Worm (Caenorhabditis elegans): ENCODE results near the gene F55H2.7.

Gene F55H2.7

DNA sequence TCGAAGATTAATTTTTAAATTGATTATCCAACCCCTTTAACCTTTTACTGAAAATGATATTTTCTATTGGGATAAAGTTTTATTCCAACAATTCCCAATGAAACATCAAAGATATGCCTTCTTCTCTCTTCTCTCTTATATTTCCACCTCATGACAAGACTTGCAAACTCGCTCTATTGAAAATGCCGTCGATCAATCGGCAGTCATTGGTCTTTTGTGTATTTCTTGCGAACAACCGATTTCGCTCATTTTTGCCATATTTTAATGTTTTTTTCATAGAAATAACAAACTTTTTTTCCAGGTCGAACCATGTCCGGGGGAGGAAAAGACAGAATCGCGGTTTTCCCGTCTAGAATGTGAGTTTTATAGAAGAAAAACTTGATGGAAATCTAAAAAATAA, 8.2 kb downstream of the F55H2.7 start, which contains the start of gene vha-14 (continued):
- TF ChIP-seq F10B5.3 (tag; optimal IDR thresholded peaks at IDR 0.05) (no peak), madf-9 (GFP tag; conservative IDR thresholded peaks at IDR 0.05) (no peak), unc-130 (GFP tag; optimal IDR thresholded peaks at IDR 0.05) (no peak), lsy-2 (tag; optimal IDR thresholded peaks at IDR 0.05) (peak in 1 of 2 experiments; percentile 71), mdt-29 (GFP tag; IDR thresholded peaks at IDR 0.05) (no peak), sdz-12 (GFP tag; optimal IDR thresholded peaks at IDR 0.05) (no peak), gei-8 (GFP tag; optimal IDR thresholded peaks at IDR 0.05) (no peak), fkh-10 (GFP tag; optimal IDR thresholded peaks at IDR 0.05) (no peak), ztf-7 (tag; optimal IDR thresholded peaks at IDR 0.05) (no peak), zip-11 (GFP tag; IDR thresholded peaks at IDR 0.05) (no peak), lin-38 (GFP tag; IDR thresholded peaks at IDR 0.05) (peak; percentile 75), lin-39 (tag; optimal IDR thresholded peaks at IDR 0.05) (no peak), nhr-10 (tag; optimal IDR thresholded peaks at IDR 0.05) (no peak), Y105C5A.15 (GFP tag; IDR thresholded peaks at IDR 0.05) (no peak), T20F7.1 (GFP tag; optimal IDR thresholded peaks at IDR 0.05) (peak; percentile 46), nhr-77 (tag; optimal IDR thresholded peaks at IDR 0.05) (peak; percentile 79)

DNA sequence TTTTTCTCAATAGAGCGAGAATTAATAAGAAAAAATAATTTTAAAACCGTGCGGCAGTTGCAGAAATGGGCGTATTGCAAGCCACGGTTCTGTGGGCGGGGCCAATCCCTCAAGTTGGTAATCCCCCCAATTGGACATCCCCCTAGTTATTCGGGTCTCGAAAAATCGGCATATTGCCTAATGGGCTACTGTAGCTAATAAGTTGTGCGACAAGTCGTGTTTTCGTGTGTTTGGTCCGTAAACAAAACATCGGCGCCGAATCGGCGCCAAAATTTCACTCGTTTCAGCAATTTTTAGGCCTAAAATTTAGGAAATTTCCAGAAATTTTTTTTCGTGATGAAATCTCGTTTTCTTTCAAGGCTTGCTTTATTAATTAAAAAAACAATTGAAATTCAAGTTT, 11.7 kb downstream of the F55H2.7 start:
- TF ChIP-seq T26A8.4 (GFP tag; IDR thresholded peaks at IDR 0.05): no peak
- no peak for TF ChIP-seq nhr-25 (tag; optimal IDR thresholded peaks at IDR 0.05; ENCODE audit: borderline replicate concordance, insufficient read depth)
- peak; percentile 67; the same call in 1 of the 2 replicates for TF ChIP-seq snpc-1.2 (GFP tag; IDR thresholded peaks at IDR 0.05)
- TF ChIP-seq unc-130 (GFP tag; optimal IDR thresholded peaks at IDR 0.05): peak; percentile 65
- TF ChIP-seq set-16 (GFP tag; IDR thresholded peaks at IDR 0.05): no peak
- TF ChIP-seq zip-11 (GFP tag; IDR thresholded peaks at IDR 0.05): no peak
- no peak for TF ChIP-seq sdz-12 (GFP tag; optimal IDR thresholded peaks at IDR 0.05)
- TF ChIP-seq daf-19 (GFP tag; conservative IDR thresholded peaks at IDR 0.05): no peak
- TF ChIP-seq fkh-10 (GFP tag; optimal IDR thresholded peaks at IDR 0.05): no peak
- TF ChIP-seq ztf-11 (tag; optimal IDR thresholded peaks at IDR 0.05): no peak
- peak; percentile 61 for TF ChIP-seq lin-38 (GFP tag; IDR thresholded peaks at IDR 0.05)
- TF ChIP-seq arid-1 (GFP tag; conservative IDR thresholded peaks at IDR 0.05): 0 out of 2 replicates have a peak, but pooled peaks have one; percentile 5
- TF ChIP-seq dmd-9 (GFP tag; IDR thresholded peaks at IDR 0.05): 0 out of 2 replicates have a peak, but pooled peaks have one; percentile 28
- peak; percentile 54; the same call in 1 of the 2 replicates for TF ChIP-seq Y48G9A.11 (GFP tag; IDR thresholded peaks at IDR 0.05)
- no peak for TF ChIP-seq nhr-10 (tag; optimal IDR thresholded peaks at IDR 0.05)

DNA sequence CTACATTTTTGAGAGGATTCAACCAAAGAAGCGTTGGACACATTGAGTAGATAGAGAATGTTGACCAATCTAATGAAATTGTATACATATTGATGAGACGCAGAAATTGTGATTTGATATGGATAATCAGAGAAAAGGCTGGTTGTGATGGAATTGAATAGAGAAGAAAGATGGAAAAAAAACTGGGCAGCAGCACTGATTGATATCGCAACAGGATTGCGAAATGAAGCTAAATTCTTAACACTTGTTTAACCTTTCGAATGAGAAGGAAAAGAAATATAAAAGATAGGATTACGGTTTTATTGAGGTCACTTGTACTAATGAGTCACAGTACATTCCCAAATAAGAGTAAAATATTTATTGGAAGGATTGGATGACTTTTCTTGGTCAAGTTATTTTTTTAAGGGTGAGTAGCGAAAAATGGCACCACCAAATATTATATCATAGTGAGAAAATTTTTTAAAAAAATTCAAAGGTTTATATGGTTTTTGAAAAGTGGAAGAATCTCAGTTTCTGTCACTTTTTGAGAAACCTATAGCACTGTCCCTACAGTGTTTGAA, 13.8 kb downstream of the F55H2.7 start:
- TF ChIP-seq aha-1 (tag): peak; percentile 85
- peak; percentile 11 for TF ChIP-seq nhr-25 (tag; optimal IDR thresholded peaks at IDR 0.05; ENCODE audit: borderline replicate concordance, insufficient read depth)
- TF ChIP-seq sdz-12 (GFP tag; optimal IDR thresholded peaks at IDR 0.05): no peak
- peak; percentile 65 for TF ChIP-seq nhr-28 (tag; optimal IDR thresholded peaks at IDR 0.05)
- no peak for TF ChIP-seq mxl-2 (GFP tag; conservative IDR thresholded peaks at IDR 0.05)
- TF ChIP-seq mxl-3 (GFP tag; optimal IDR thresholded peaks at IDR 0.05): peak; percentile 33
- TF ChIP-seq lin-13 (GFP tag; optimal IDR thresholded peaks at IDR 0.05): no peak
- TF ChIP-seq php-3 (GFP tag; IDR thresholded peaks at IDR 0.05): no peak
- no peak for TF ChIP-seq hlh-30 (tag; optimal IDR thresholded peaks at IDR 0.05; ENCODE audit: insufficient read depth)
- no peak for TF ChIP-seq daf-19 (GFP tag; conservative IDR thresholded peaks at IDR 0.05)
- TF ChIP-seq spr-1 (tag; optimal IDR thresholded peaks at IDR 0.05): no peak
- TF ChIP-seq lsy-2 (tag; optimal IDR thresholded peaks at IDR 0.05): peak in 1 of 2 experiments; percentile 31
- TF ChIP-seq unc-62 (GFP tag; optimal IDR thresholded peaks at IDR 0.05 in 1 of 2): peak in 1 of 2 experiments; percentile 96
- TF ChIP-seq unc-62 (tag; optimal IDR thresholded peaks at IDR 0.05): no peak
- TF ChIP-seq nhr-42 (GFP tag; IDR thresholded peaks at IDR 0.05): no peak
- TF ChIP-seq cey-2 (tag; optimal IDR thresholded peaks at IDR 0.05; ENCODE audit: borderline replicate concordance, insufficient read depth): no peak
- TF ChIP-seq vab-7 (GFP tag; IDR thresholded peaks at IDR 0.05): no peak
- TF ChIP-seq dve-1 (tag; optimal IDR thresholded peaks at IDR 0.05; ENCODE audit: insufficient read depth): peak; percentile 10
- TF ChIP-seq attf-4 (tag; optimal IDR thresholded peaks at IDR 0.05): no peak
- no peak for TF ChIP-seq zip-11 (GFP tag; IDR thresholded peaks at IDR 0.05)
- TF ChIP-seq lin-15B (tag; optimal IDR thresholded peaks at IDR 0.05): no peak
- no peak for TF ChIP-seq nhr-6 (tag; optimal IDR thresholded peaks at IDR 0.05)
- no peak for TF ChIP-seq ceh-28 (tag; optimal IDR thresholded peaks at IDR 0.05)

All from whole organism, L4 larva.